Worm (Caenorhabditis elegans): Measurements from ENCODE around the gene F54D8.10.

- TF ChIP-seq mep-1 (tag; optimal IDR thresholded peaks at IDR 0.05) (no peak), tlp-1 (tag; optimal IDR thresholded peaks at IDR 0.05) (no peak)
These were observed 34.7 kb downstream of the F54D8.10 start for ce11 chrIII:5129261-5129660.
